In genomic region chr2L:10468388-10468787, dm6 we compare ENCODE assay signal across 5 fruit fly cellular contexts.
TF ChIP-seq lines count a peak whose summit lies in the region.

No protein-coding gene starts in this region.

- TF ChIP-seq CTCF in whole organism, embryonic (GFP tag; optimal IDR thresholded peaks at IDR 0.05; lab: Kevin White, UChicago): no peak

TF ChIP-seq in whole organism, adult, 20 proteins besides CTCF, POLR2A, EP300 and RAD21:
- no peak for TF ChIP-seq bab1 (GFP tag; optimal IDR thresholded peaks at IDR 0.05; lab: Kevin White, UChicago)
- TF ChIP-seq cnc (optimal IDR thresholded peaks at IDR 0.05; lab: Kevin White, UChicago): no peak
- no peak for TF ChIP-seq cic (GFP tag; optimal IDR thresholded peaks at IDR 0.05; lab: Kevin White, UChicago)
- TF ChIP-seq toe (GFP tag; optimal IDR thresholded peaks at IDR 0.05; lab: Kevin White, UChicago): no peak
- TF ChIP-seq CG7045 (GFP tag; optimal IDR thresholded peaks at IDR 0.05; lab: Kevin White, UChicago): peak; percentile 15
- no peak for TF ChIP-seq CG12768 (GFP tag; optimal IDR thresholded peaks at IDR 0.05; lab: Kevin White, UChicago)
- TF ChIP-seq CG14711 (tag; optimal IDR thresholded peaks at IDR 0.05; lab: Kevin White, UChicago): no peak
- TF ChIP-seq kay (GFP tag; lab: Kevin White, UChicago; ENCODE audit: borderline replicate concordance): peak; percentile 11
- TF ChIP-seq CG11617 (GFP tag; optimal IDR thresholded peaks at IDR 0.05; lab: Kevin White, UChicago): no peak
- TF ChIP-seq Mnt (GFP tag; optimal IDR thresholded peaks at IDR 0.05; lab: Kevin White, UChicago): no peak
- TF ChIP-seq tj (GFP tag; optimal IDR thresholded peaks at IDR 0.05; lab: Kevin White, UChicago): no peak
- TF ChIP-seq CG33017 (tag; optimal IDR thresholded peaks at IDR 0.05; lab: Kevin White, UChicago): no peak
- no peak for TF ChIP-seq ovo (GFP tag; optimal IDR thresholded peaks at IDR 0.05; lab: Kevin White, UChicago)
TF ChIP-seq in whole organism, adult: peak in this region for 2.

TF ChIP-seq in whole organism, embryonic, 481 proteins besides CTCF, POLR2A, EP300 and RAD21 (continues in another document):
- peak; percentile 59 for TF ChIP-seq CG30403 (GFP tag; optimal IDR thresholded peaks at IDR 0.05; lab: Kevin White, UChicago)
- peak; percentile 25 for TF ChIP-seq Chrac-16 (GFP tag; optimal IDR thresholded peaks at IDR 0.05; lab: Kevin White, UChicago)
- TF ChIP-seq CG32532 (GFP tag; IDR thresholded peaks at IDR 0.05; lab: Robert Waterston, UW): peak; percentile 82
- no peak for TF ChIP-seq Nf-YB (GFP tag; optimal IDR thresholded peaks at IDR 0.05; lab: Kevin White, UChicago)
- TF ChIP-seq Trl (optimal IDR thresholded peaks at IDR 0.05; lab: Kevin White, UChicago): no peak
- TF ChIP-seq Trl (GFP tag; optimal IDR thresholded peaks at IDR 0.05; lab: Kevin White, UChicago): peak; percentile 38
- no peak for TF ChIP-seq grn (GFP tag; optimal IDR thresholded peaks at IDR 0.05; lab: Kevin White, UChicago)
- TF ChIP-seq CG6791 (GFP tag; IDR thresholded peaks at IDR 0.05; lab: Robert Waterston, UW; ENCODE audit: partially characterized antibody): no peak
- TF ChIP-seq yki (optimal IDR thresholded peaks at IDR 0.05; lab: Kevin White, UChicago): no peak
- TF ChIP-seq CG10565 (GFP tag; optimal IDR thresholded peaks at IDR 0.05; lab: Kevin White, UChicago): no peak
- TF ChIP-seq MESR4 (GFP tag; optimal IDR thresholded peaks at IDR 0.05; lab: Kevin White, UChicago): no peak
- no peak for TF ChIP-seq fu2 (GFP tag; optimal IDR thresholded peaks at IDR 0.05; lab: Kevin White, UChicago)
- TF ChIP-seq sens-2 (GFP tag; IDR thresholded peaks at IDR 0.05; lab: Robert Waterston, UW): peak; percentile 29; the same call in 1 of the 2 replicates
- TF ChIP-seq sc (optimal IDR thresholded peaks at IDR 0.05; lab: Kevin White, UChicago): no peak
- peak; percentile 33 for TF ChIP-seq sc (GFP tag; optimal IDR thresholded peaks at IDR 0.05; lab: Kevin White, UChicago)
- peak; percentile 5 for TF ChIP-seq CG12659 (GFP tag; optimal IDR thresholded peaks at IDR 0.05; lab: Kevin White, UChicago)
- TF ChIP-seq odd (GFP tag; optimal IDR thresholded peaks at IDR 0.05; lab: Kevin White, UChicago): peak; percentile 11
- no peak for TF ChIP-seq sna (GFP tag; IDR thresholded peaks at IDR 0.05; lab: Robert Waterston, UW; ENCODE audit: partially characterized antibody)
- TF ChIP-seq ap (GFP tag; IDR thresholded peaks at IDR 0.05; lab: Robert Waterston, UW): no peak
- peak; percentile 3 for TF ChIP-seq CG8281 (tag; optimal IDR thresholded peaks at IDR 0.05; lab: Kevin White, UChicago)

TF ChIP-seq in whole organism, prepupa, 60 proteins besides CTCF, POLR2A, EP300 and RAD21 (continues in another document):
- TF ChIP-seq CG16779 (tag; optimal IDR thresholded peaks at IDR 0.05; lab: Kevin White, UChicago) (no peak), Eip75B (GFP tag; optimal IDR thresholded peaks at IDR 0.05; lab: Kevin White, UChicago) (peak; percentile 5), CG15336 (GFP tag; IDR thresholded peaks at IDR 0.05; lab: Robert Waterston, UW) (no peak; the same call in 1 of the 2 replicates), CG1621 (tag; optimal IDR thresholded peaks at IDR 0.05; lab: Kevin White, UChicago) (no peak), net (GFP tag; optimal IDR thresholded peaks at IDR 0.05; lab: Kevin White, UChicago) (peak; percentile 44), Eip78C (GFP tag; lab: Kevin White, UChicago) (peak; percentile 81), Lpt (GFP tag; optimal IDR thresholded peaks at IDR 0.05; lab: Kevin White, UChicago) (peak; percentile 13), eg (GFP tag; IDR thresholded peaks at IDR 0.05; lab: Robert Waterston, UW) (no peak; the same call in 2 of the 3 replicates), vri (GFP tag; optimal IDR thresholded peaks at IDR 0.05; lab: Kevin White, UChicago) (no peak), CG6163 (GFP tag; IDR thresholded peaks at IDR 0.05; lab: Robert Waterston, UW) (peak; percentile 80), cyc (GFP tag; optimal IDR thresholded peaks at IDR 0.05; lab: Kevin White, UChicago) (peak; percentile 38), CG8319 (GFP tag; optimal IDR thresholded peaks at IDR 0.05; lab: Kevin White, UChicago) (peak; percentile 4), dac (GFP tag; optimal IDR thresholded peaks at IDR 0.05; lab: Kevin White, UChicago) (no peak), esn (GFP tag; optimal IDR thresholded peaks at IDR 0.05; lab: Kevin White, UChicago) (peak; percentile 24), Ets21C (GFP tag; optimal IDR thresholded peaks at IDR 0.05; lab: Kevin White, UChicago) (no peak), CG4318 (GFP tag; optimal IDR thresholded peaks at IDR 0.05; lab: Kevin White, UChicago) (peak; percentile 19), Ets96B (tag; optimal IDR thresholded peaks at IDR 0.05; lab: Kevin White, UChicago) (peak; percentile 69), CG8119 (GFP tag; IDR thresholded peaks at IDR 0.05; lab: Robert Waterston, UW) (no peak), CG3032 (tag; optimal IDR thresholded peaks at IDR 0.05; lab: Kevin White, UChicago) (peak; percentile 60), Met (GFP tag; optimal IDR thresholded peaks at IDR 0.05; lab: Kevin White, UChicago) (peak; percentile 25), Sox14 (GFP tag; optimal IDR thresholded peaks at IDR 0.05; lab: Kevin White, UChicago) (peak; percentile 30)

TF ChIP-seq in whole organism, pupa, 21 proteins besides CTCF, POLR2A, EP300 and RAD21:
- TF ChIP-seq rn (GFP tag; IDR thresholded peaks at IDR 0.05; lab: Robert Waterston, UW) (peak; percentile 17; the same call in 1 of the 2 replicates), Ets98B (GFP tag; IDR thresholded peaks at IDR 0.05; lab: Robert Waterston, UW) (peak; percentile 51; the same call in 1 of the 2 replicates), CG32121 (GFP tag; IDR thresholded peaks at IDR 0.05; lab: Robert Waterston, UW) (peak; percentile 67), CG10348 (GFP tag; IDR thresholded peaks at IDR 0.05; lab: Robert Waterston, UW) (no peak), CG12605 (GFP tag; IDR thresholded peaks at IDR 0.05; lab: Robert Waterston, UW) (no peak), EcR (GFP tag; optimal IDR thresholded peaks at IDR 0.05; lab: Kevin White, UChicago) (no peak), CG8159 (tag; optimal IDR thresholded peaks at IDR 0.05; lab: Kevin White, UChicago) (peak; percentile 72), gl (tag; optimal IDR thresholded peaks at IDR 0.05; lab: Kevin White, UChicago) (no peak), CG34367 (tag; optimal IDR thresholded peaks at IDR 0.05; lab: Kevin White, UChicago) (peak; percentile 56), CG13204 (GFP tag; optimal IDR thresholded peaks at IDR 0.05; lab: Kevin White, UChicago) (no peak), CG17806 (tag; optimal IDR thresholded peaks at IDR 0.05; lab: Kevin White, UChicago) (peak; percentile 64), CG8301 (tag; optimal IDR thresholded peaks at IDR 0.05; lab: Kevin White, UChicago) (peak; percentile 43), D1 (tag; optimal IDR thresholded peaks at IDR 0.05; lab: Kevin White, UChicago) (no peak), Pif1A (GFP tag; optimal IDR thresholded peaks at IDR 0.05; lab: Kevin White, UChicago) (peak; percentile 48), fd96Ca (GFP tag; IDR thresholded peaks at IDR 0.05; lab: Robert Waterston, UW) (no peak), CG15710 (tag; optimal IDR thresholded peaks at IDR 0.05; lab: Kevin White, UChicago) (peak; percentile 70), Pif1B (GFP tag; optimal IDR thresholded peaks at IDR 0.05; lab: Kevin White, UChicago) (peak; percentile 58), CG4496 (GFP tag; IDR thresholded peaks at IDR 0.05; lab: Robert Waterston, UW) (peak; percentile 78), CG14655 (GFP tag; optimal IDR thresholded peaks at IDR 0.05; lab: Kevin White, UChicago) (peak; percentile 59), Snoo (tag; optimal IDR thresholded peaks at IDR 0.05; lab: Kevin White, UChicago) (peak; percentile 11), CG9948 (tag; optimal IDR thresholded peaks at IDR 0.05; lab: Kevin White, UChicago) (peak; percentile 23)

TF ChIP-seq in whole organism, wandering third instar larva, 38 proteins besides CTCF, POLR2A, EP300 and RAD21 (continues in another document):
- no peak for TF ChIP-seq Sp1 (GFP tag; optimal IDR thresholded peaks at IDR 0.05; lab: Kevin White, UChicago)
- TF ChIP-seq br (GFP tag; optimal IDR thresholded peaks at IDR 0.05; lab: Kevin White, UChicago): no peak
- TF ChIP-seq psq (GFP tag; optimal IDR thresholded peaks at IDR 0.05; lab: Kevin White, UChicago): no peak
- TF ChIP-seq OdsH (GFP tag; optimal IDR thresholded peaks at IDR 0.05; lab: Kevin White, UChicago): no peak
- no peak for TF ChIP-seq lola (GFP tag; optimal IDR thresholded peaks at IDR 0.05; lab: Kevin White, UChicago)
- no peak for TF ChIP-seq CG32264 (GFP tag; optimal IDR thresholded peaks at IDR 0.05; lab: Kevin White, UChicago)
- no peak for TF ChIP-seq sage (GFP tag; optimal IDR thresholded peaks at IDR 0.05; lab: Kevin White, UChicago)
- TF ChIP-seq Abd-B (GFP tag; optimal IDR thresholded peaks at IDR 0.05; lab: Kevin White, UChicago): no peak
- no peak for TF ChIP-seq Jra (GFP tag; optimal IDR thresholded peaks at IDR 0.05; lab: Kevin White, UChicago)
- TF ChIP-seq N (GFP tag; optimal IDR thresholded peaks at IDR 0.05; lab: Kevin White, UChicago): no peak
- peak; percentile 2 for TF ChIP-seq fru (GFP tag; optimal IDR thresholded peaks at IDR 0.05; lab: Kevin White, UChicago)
- TF ChIP-seq HLH106 (tag; optimal IDR thresholded peaks at IDR 0.05; lab: Kevin White, UChicago): peak; percentile 54
- TF ChIP-seq dmrt93B (GFP tag; optimal IDR thresholded peaks at IDR 0.05; lab: Kevin White, UChicago): peak; percentile 24
- no peak for TF ChIP-seq Vsx2 (GFP tag; optimal IDR thresholded peaks at IDR 0.05; lab: Kevin White, UChicago; ENCODE audit: partially characterized antibody)
- TF ChIP-seq h (GFP tag; optimal IDR thresholded peaks at IDR 0.05; lab: Kevin White, UChicago): peak; percentile 55
- no peak for TF ChIP-seq Dif (GFP tag; optimal IDR thresholded peaks at IDR 0.05; lab: Kevin White, UChicago; ENCODE audit: partially characterized antibody)
- TF ChIP-seq Dfd (GFP tag; optimal IDR thresholded peaks at IDR 0.05; lab: Kevin White, UChicago): no peak
- peak in 1 of 2 experiments; percentile 45 for TF ChIP-seq foxo (GFP tag; optimal IDR thresholded peaks at IDR 0.05; lab: Kevin White, UChicago)
- peak; percentile 22 for TF ChIP-seq sv (GFP tag; optimal IDR thresholded peaks at IDR 0.05; lab: Kevin White, UChicago)
- TF ChIP-seq dl (GFP tag; optimal IDR thresholded peaks at IDR 0.05; lab: Kevin White, UChicago; ENCODE audit: insufficient read depth in 1 of 2, partially characterized antibody in 2 of 2): no peak
- TF ChIP-seq CG9705 (GFP tag; optimal IDR thresholded peaks at IDR 0.05; lab: Kevin White, UChicago): no peak
- TF ChIP-seq woc (GFP tag; optimal IDR thresholded peaks at IDR 0.05; lab: Kevin White, UChicago): no peak
- no peak for TF ChIP-seq ey (GFP tag; optimal IDR thresholded peaks at IDR 0.05; lab: Kevin White, UChicago)
- no peak for TF ChIP-seq Myc (optimal IDR thresholded peaks at IDR 0.05; lab: Kevin White, UChicago)
- no peak for TF ChIP-seq Rel (GFP tag; optimal IDR thresholded peaks at IDR 0.05; lab: Kevin White, UChicago)
- no peak for TF ChIP-seq Rel (tag; optimal IDR thresholded peaks at IDR 0.05; lab: Kevin White, UChicago)
- no peak for TF ChIP-seq usp (GFP tag; optimal IDR thresholded peaks at IDR 0.05; lab: Kevin White, UChicago)
